Fruit fly (Drosophila melanogaster) whole organism, embryonic: ENCODE measurements around the gene CG8372.

Experiments
- Ada2b ChIP-seq: fragments of 200-800 bp; sonication (Bioruptor generic); IDR thresholded peaks from 2 replicates; pipeline ENCODE4 v1.3.6; 2022; ENCODE audit warnings: missing biosample characterization, missing genetic modification characterization
- BtbVII ChIP-seq: fragments of 200-800 bp; sonication (Bioruptor generic); optimal IDR thresholded peaks from 3 replicates; lab custom pipeline; 2017; ENCODE audit warnings: missing biosample characterization, mild to moderate bottlenecking, missing genetic modification characterization
- CG10147 ChIP-seq: fragments of 200-800 bp; sonication (Bioruptor generic); optimal IDR thresholded peaks from 2 replicates; lab custom pipeline; 2019; ENCODE audit warnings: missing biosample characterization, mild to moderate bottlenecking, missing genetic modification characterization, moderate library complexity
- CG1024 ChIP-seq: fragments of 200-800 bp; sonication (Bioruptor generic); IDR thresholded peaks from 2 replicates; pipeline ENCODE4 v1.3.6; 2022; ENCODE audit warnings: missing biosample characterization, missing genetic modification characterization
- CG10321 ChIP-seq: fragments of 200-800 bp; sonication (Bioruptor generic); IDR thresholded peaks from 2 replicates; pipeline ENCODE4 v1.3.6; 2022; ENCODE audit warnings: missing biosample characterization, missing genetic modification characterization
- CG11093 ChIP-seq: fragments of 200-800 bp; sonication (Bioruptor generic); IDR thresholded peaks from 3 replicates; pipeline ENCODE4 v1.3.6; 2022; ENCODE audit warnings: missing biosample characterization, missing genetic modification characterization
- CG11560 ChIP-seq: fragments of 200-800 bp; sonication (Bioruptor generic); IDR thresholded peaks from 3 replicates; pipeline ENCODE4 v1.3.6; 2022; ENCODE audit warnings: missing biosample characterization, missing genetic modification characterization
- CG12236 ChIP-seq: fragments of 200-800 bp; sonication (Bioruptor generic); optimal IDR thresholded peaks from 2 replicates; lab custom pipeline; 2016; ENCODE audit warnings: missing biosample characterization, missing genetic modification characterization
- CG13775 ChIP-seq: fragments of 200-800 bp; sonication (Bioruptor generic); optimal IDR thresholded peaks from 3 replicates; lab custom pipeline; 2017; ENCODE audit warnings: missing biosample characterization, mild to moderate bottlenecking, missing genetic modification characterization
- CG14441 ChIP-seq: fragments of 200-800 bp; sonication (Bioruptor generic); IDR thresholded peaks from 2 replicates; pipeline ENCODE4 v1.3.6; 2022; ENCODE audit warnings: missing biosample characterization, missing genetic modification characterization
- CG15011 ChIP-seq: fragments of 200-800 bp; sonication (Bioruptor generic); optimal IDR thresholded peaks from 3 replicates; lab custom pipeline; 2018; ENCODE audit warnings: missing biosample characterization, mild to moderate bottlenecking, missing genetic modification characterization
- CG15601 ChIP-seq: fragments of 200-800 bp; sonication (Bioruptor generic); optimal IDR thresholded peaks from 3 replicates; lab custom pipeline; 2019; ENCODE audit warnings: missing biosample characterization, mild to moderate bottlenecking, missing genetic modification characterization, moderate library complexity
- CG16813 ChIP-seq: fragments of 200-800 bp; sonication (Bioruptor generic); IDR thresholded peaks from 3 replicates; pipeline ENCODE4 v1.3.6; 2022; ENCODE audit warnings: missing biosample characterization, missing genetic modification characterization; ENCODE audit not compliant: partially characterized antibody
- CG17328 ChIP-seq: fragments of 200-800 bp; sonication (Bioruptor generic); IDR thresholded peaks from 2 replicates; pipeline ENCODE4 v1.3.6; 2022; ENCODE audit warnings: missing biosample characterization, missing genetic modification characterization
- CG17385 ChIP-seq: fragments of 200-800 bp; sonication (Bioruptor generic); optimal IDR thresholded peaks from 3 replicates; lab custom pipeline; 2018; ENCODE audit warnings: missing biosample characterization, mild to moderate bottlenecking, missing genetic modification characterization
- CG18262 ChIP-seq: fragments of 200-800 bp; optimal IDR thresholded peaks from 3 replicates; lab custom pipeline; 2019; ENCODE audit warnings: missing biosample characterization, mild to moderate bottlenecking, missing genetic modification characterization, moderate library complexity
- CG18476 ChIP-seq: fragments of 200-800 bp; sonication (Bioruptor generic); optimal IDR thresholded peaks from 2 replicates; lab custom pipeline; 2016; ENCODE audit warnings: missing biosample characterization, mild to moderate bottlenecking, missing genetic modification characterization
- CG2712 ChIP-seq: fragments of 200-800 bp; optimal IDR thresholded peaks from 3 replicates; lab custom pipeline; 2019; ENCODE audit warnings: missing biosample characterization, mild to moderate bottlenecking, missing genetic modification characterization, moderate library complexity
- CG32772 ChIP-seq: fragments of 200-800 bp; sonication (Bioruptor generic); IDR thresholded peaks from 2 replicates; pipeline ENCODE4 v1.3.6; 2022; ENCODE audit warnings: missing biosample characterization, missing genetic modification characterization
- CG4282 ChIP-seq: fragments of 200-800 bp; sonication (Bioruptor generic); optimal IDR thresholded peaks from 2 replicates; lab custom pipeline; 2016; ENCODE audit warnings: missing biosample characterization, missing genetic modification characterization
- CG7372 ChIP-seq: fragments of 200-800 bp; sonication (Bioruptor generic); IDR thresholded peaks from 2 replicates; pipeline ENCODE4 v1.3.6; 2022; ENCODE audit warnings: missing biosample characterization, missing genetic modification characterization
- CG9727 ChIP-seq: fragments of 200-800 bp; sonication (Bioruptor generic); optimal IDR thresholded peaks from 3 replicates; lab custom pipeline; 2017; ENCODE audit warnings: missing biosample characterization, mild to moderate bottlenecking, missing genetic modification characterization
- Doc2 ChIP-seq: fragments of 200-800 bp; sonication (Bioruptor generic); IDR thresholded peaks from 2 replicates; pipeline ENCODE4 v1.3.6; 2022; ENCODE audit warnings: missing biosample characterization, missing genetic modification characterization
- Ets65A ChIP-seq: fragments of 200-800 bp; sonication (Bioruptor generic); peaks from one replicate; lab custom pipeline; 2016; ENCODE audit warnings: missing biosample characterization, missing genetic modification characterization
- Hey ChIP-seq: fragments of 200-800 bp; sonication (Bioruptor generic); optimal IDR thresholded peaks from 3 replicates; lab custom pipeline; 2018; ENCODE audit warnings: missing biosample characterization, mild to moderate bottlenecking, missing genetic modification characterization
- Hmr ChIP-seq: fragments of 200-800 bp; sonication (Bioruptor generic); optimal IDR thresholded peaks from 3 replicates; lab custom pipeline; 2017; ENCODE audit warnings: mild to moderate bottlenecking, missing biosample characterization, missing genetic modification reagents, missing genetic modification characterization
- MESR4 ChIP-seq: fragments of 200-800 bp; sonication (Bioruptor generic); optimal IDR thresholded peaks from 2 replicates; lab custom pipeline; 2018; ENCODE audit warnings: missing biosample characterization, mild to moderate bottlenecking, missing genetic modification characterization, moderate library complexity
- Meics ChIP-seq: fragments of 200-800 bp; sonication (Bioruptor generic); optimal IDR thresholded peaks from 2 replicates; lab custom pipeline; 2017; ENCODE audit warnings: missing biosample characterization, mild to moderate bottlenecking, missing genetic modification characterization
- Mes4 ChIP-seq: fragments of 200-800 bp; sonication (Bioruptor generic); optimal IDR thresholded peaks from 2 replicates; lab custom pipeline; 2016; ENCODE audit warnings: missing biosample characterization, missing genetic modification characterization
- NC2β ChIP-seq: fragments of 200-800 bp; sonication (Bioruptor generic); optimal IDR thresholded peaks from 2 replicates; lab custom pipeline; 2016; ENCODE audit warnings: missing biosample characterization, missing genetic modification characterization
- NFAT ChIP-seq: fragments of 200-800 bp; sonication (Bioruptor generic); IDR thresholded peaks from 2 replicates; pipeline ENCODE4 v1.3.6; 2022; ENCODE audit warnings: missing biosample characterization, missing genetic modification characterization
- Opbp ChIP-seq: fragments of 200-800 bp; sonication (Bioruptor generic); IDR thresholded peaks from 3 replicates; pipeline ENCODE4 v1.3.6; 2022; ENCODE audit warnings: missing biosample characterization, missing genetic modification characterization; ENCODE audit not compliant: partially characterized antibody
- Sry-δ ChIP-seq: fragments of 200-800 bp; sonication (Bioruptor generic); optimal IDR thresholded peaks from 2 replicates; lab custom pipeline; 2016; ENCODE audit warnings: missing biosample characterization, missing genetic modification characterization
- Taf1 ChIP-seq: fragments of 200-800 bp; sonication (Bioruptor generic); IDR thresholded peaks from 2 replicates; pipeline ENCODE4 v1.3.6; 2022; ENCODE audit warnings: missing biosample characterization, missing genetic modification characterization
- YL-1 ChIP-seq: fragments of 200-800 bp; sonication (Bioruptor generic); optimal IDR thresholded peaks from 3 replicates; lab custom pipeline; 2017; ENCODE audit warnings: missing biosample characterization, mild to moderate bottlenecking, missing genetic modification characterization
- bcd ChIP-seq: fragments of 200-800 bp; sonication (Bioruptor generic); optimal IDR thresholded peaks from 2 replicates; lab custom pipeline; 2017; ENCODE audit warnings: missing biosample characterization, mild to moderate bottlenecking, missing genetic modification characterization
- crc ChIP-seq: fragments of 200-800 bp; sonication (Bioruptor generic); optimal IDR thresholded peaks from 2 replicates; lab custom pipeline; 2016; ENCODE audit warnings: missing biosample characterization, missing genetic modification characterization
- croc ChIP-seq: fragments of 200-800 bp; sonication (Bioruptor generic); conservative IDR thresholded peaks from 3 replicates; pipeline ENCODE4 v1.3.6; 2022; ENCODE audit warnings: missing biosample characterization, missing genetic modification characterization
- dati ChIP-seq: fragments of 200-800 bp; sonication (Bioruptor generic); IDR thresholded peaks from 2 replicates; pipeline ENCODE4 v1.3.6; 2022; ENCODE audit warnings: missing biosample characterization, missing genetic modification characterization
- gem ChIP-seq: fragments of 200-800 bp; sonication (Bioruptor generic); optimal IDR thresholded peaks from 2 replicates; lab custom pipeline; 2019; ENCODE audit warnings: missing biosample characterization, mild to moderate bottlenecking, missing genetic modification characterization, moderate library complexity
- ken ChIP-seq: fragments of 200-800 bp; sonication (Bioruptor generic); IDR thresholded peaks from 3 replicates; pipeline ENCODE4 v1.3.6; 2022; ENCODE audit warnings: missing biosample characterization, missing genetic modification characterization
- knrl ChIP-seq: fragments of 200-800 bp; sonication (Bioruptor generic); IDR thresholded peaks from 3 replicates; pipeline ENCODE4 v1.3.6; 2022; ENCODE audit warnings: missing biosample characterization, missing genetic modification characterization; ENCODE audit not compliant: partially characterized antibody
- onecut ChIP-seq: fragments of 200-800 bp; sonication (Bioruptor generic); IDR thresholded peaks from 2 replicates; pipeline ENCODE4 v1.3.6; 2022; ENCODE audit warnings: missing biosample characterization, missing genetic modification characterization
- org-1 ChIP-seq: fragments of 200-800 bp; sonication (Bioruptor generic); optimal IDR thresholded peaks from 2 replicates; lab custom pipeline; 2017; ENCODE audit warnings: missing biosample characterization, missing genetic modification characterization
- pnt ChIP-seq: fragments of 200-800 bp; sonication (Bioruptor generic); optimal IDR thresholded peaks from 3 replicates; lab custom pipeline; 2016; ENCODE audit warnings: missing biosample characterization, missing genetic modification characterization
- pzg ChIP-seq: fragments of 200-800 bp; sonication (Bioruptor generic); optimal IDR thresholded peaks from 3 replicates; lab custom pipeline; 2018; ENCODE audit warnings: missing biosample characterization, mild to moderate bottlenecking, missing genetic modification characterization, moderate library complexity
- row ChIP-seq: fragments of 200-800 bp; sonication (Bioruptor generic); IDR thresholded peaks from 3 replicates; pipeline ENCODE4 v1.3.6; 2022; ENCODE audit warnings: missing biosample characterization, missing genetic modification characterization
- run ChIP-seq: fragments of 200-800 bp; sonication (Bioruptor generic); optimal IDR thresholded peaks from 3 replicates; lab custom pipeline; 2018; ENCODE audit warnings: missing biosample characterization, mild to moderate bottlenecking, missing genetic modification characterization
- sens ChIP-seq: fragments of 200-800 bp; sonication (Bioruptor generic); peaks from one replicate; lab custom pipeline; 2016; ENCODE audit warnings: missing biosample characterization, missing genetic modification characterization
- tx ChIP-seq: fragments of 200-800 bp; sonication (Bioruptor generic); optimal IDR thresholded peaks from 2 replicates; lab custom pipeline; 2016; ENCODE audit warnings: missing biosample characterization, missing genetic modification characterization
- unpg ChIP-seq: fragments of 200-800 bp; sonication (Bioruptor generic); optimal IDR thresholded peaks from 3 replicates; lab custom pipeline; 2018; ENCODE audit warnings: missing biosample characterization, mild to moderate bottlenecking, missing genetic modification characterization, moderate library complexity
- usp ChIP-seq: fragments of >200 bp; optimal IDR thresholded peaks from 2 replicates; lab custom pipeline; 2017; ENCODE audit warnings: missing biosample characterization, missing genetic modification characterization
- wdn ChIP-seq: fragments of 200-800 bp; sonication (Bioruptor generic); IDR thresholded peaks from 2 replicates; pipeline ENCODE4 v1.3.6; 2022; ENCODE audit warnings: missing biosample characterization, missing genetic modification characterization

Gene CG8372

DNA sequence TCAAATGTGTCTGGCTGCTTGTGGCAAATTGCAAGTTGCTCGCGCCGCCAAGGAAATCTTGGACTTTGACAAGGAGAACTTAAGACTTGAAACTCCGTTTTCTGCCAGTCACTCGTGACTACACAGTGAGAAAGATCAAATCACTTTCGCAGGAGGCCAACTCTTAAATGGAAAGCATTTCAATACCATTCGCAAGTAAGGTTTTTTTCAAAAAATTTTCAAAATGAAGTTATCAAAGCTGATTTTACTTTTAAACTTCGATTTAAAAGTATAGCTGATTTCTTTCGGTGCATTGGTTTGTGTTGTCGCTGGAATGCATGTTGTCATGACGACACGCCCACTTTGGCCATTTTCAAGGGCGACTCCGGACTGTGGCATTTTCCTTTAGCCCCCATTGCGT lies 19.7 kb upstream of the CG8372 start (continued):
- TF ChIP-seq CG9727 (no peak), Opbp (no peak), CG11093 (GFP tag; lab: Robert Waterston, UW) (no peak), tx (GFP tag; lab: Kevin White, UChicago) (no peak), Ada2b (GFP tag; lab: Robert Waterston, UW) (0 out of 2 replicates have a peak, but pooled peaks have one; percentile 24), pnt (no peak), row (GFP tag; lab: Robert Waterston, UW) (no peak; the same call in 2 of the 3 replicates), usp (GFP tag; lab: Kevin White, UChicago) (no peak), Hmr (GFP tag; lab: Kevin White, UChicago) (no peak), croc (GFP tag; lab: Robert Waterston, UW) (no peak), CG7372 (no peak), run (tag; lab: Kevin White, UChicago) (no peak), CG10147 (GFP tag; lab: Kevin White, UChicago) (no peak), NC2β (GFP tag; lab: Kevin White, UChicago) (no peak), CG10321 (GFP tag; lab: Robert Waterston, UW) (no peak), NFAT (no peak), Hey (no peak), Mes4 (GFP tag; lab: Kevin White, UChicago) (no peak), org-1 (no peak), knrl (no peak), Ets65A (peak; percentile 80), CG4282 (GFP tag; lab: Kevin White, UChicago) (no peak), sens (GFP tag; lab: Kevin White, UChicago) (peak; percentile 58), CG18262 (no peak), CG17385 (GFP tag; lab: Kevin White, UChicago) (no peak), bcd (GFP tag; lab: Kevin White, UChicago) (no peak), CG13775 (GFP tag; lab: Kevin White, UChicago) (no peak), YL-1 (GFP tag; lab: Kevin White, UChicago) (no peak), Taf1 (GFP tag; lab: Robert Waterston, UW) (no peak), CG15601 (tag; lab: Kevin White, UChicago) (no peak), ken (GFP tag; lab: Robert Waterston, UW) (0 out of 3 replicates have a peak, but pooled peaks have one; percentile 36), Meics (GFP tag; lab: Kevin White, UChicago) (no peak), Doc2 (GFP tag; lab: Robert Waterston, UW) (no peak), CG17328 (0 out of 2 replicates have a peak, but pooled peaks have one; percentile 10), onecut (GFP tag; lab: Robert Waterston, UW) (no peak), CG14441 (GFP tag; lab: Robert Waterston, UW) (0 out of 2 replicates have a peak, but pooled peaks have one; percentile 13), pzg (no peak), dati (GFP tag; lab: Robert Waterston, UW) (no peak), BtbVII (GFP tag; lab: Kevin White, UChicago) (no peak), wdn (GFP tag; lab: Robert Waterston, UW) (no peak), CG1024 (GFP tag; lab: Robert Waterston, UW) (peak; percentile 19; the same call in 1 of the 2 replicates), Sry-δ (GFP tag; lab: Kevin White, UChicago) (no peak), gem (tag; lab: Kevin White, UChicago) (peak; percentile 45), unpg (peak; percentile 8), CG15011 (GFP tag; lab: Kevin White, UChicago) (no peak), CG16813 (GFP tag; lab: Robert Waterston, UW) (no peak), CG12236 (GFP tag; lab: Kevin White, UChicago) (no peak), CG11560 (no peak), CG18476 (GFP tag; lab: Kevin White, UChicago) (no peak), MESR4 (no peak), CG32772 (GFP tag; lab: Robert Waterston, UW) (no peak), crc (GFP tag; lab: Kevin White, UChicago) (no peak), CG2712 (tag; lab: Kevin White, UChicago) (peak; percentile 8)
